Worm (Caenorhabditis elegans) whole organism, L4/young adult: ENCODE measurements around the gene C54C6.5.

Experiments used
- dao-5 ChIP-seq: sonication (generic microtip); optimal IDR thresholded peaks from 2 replicates; lab custom pipeline; 2016; ENCODE audit warnings: missing genotype, missing genetic modification characterization, moderate library complexity, missing compliant biosample characterization
- him-1 ChIP-seq: sonication (generic microtip); optimal IDR thresholded peaks from 2 replicates; lab custom pipeline; 2016; ENCODE audit warnings: missing genotype, missing genetic modification reagents, missing genetic modification characterization, missing compliant biosample characterization

DNA sequence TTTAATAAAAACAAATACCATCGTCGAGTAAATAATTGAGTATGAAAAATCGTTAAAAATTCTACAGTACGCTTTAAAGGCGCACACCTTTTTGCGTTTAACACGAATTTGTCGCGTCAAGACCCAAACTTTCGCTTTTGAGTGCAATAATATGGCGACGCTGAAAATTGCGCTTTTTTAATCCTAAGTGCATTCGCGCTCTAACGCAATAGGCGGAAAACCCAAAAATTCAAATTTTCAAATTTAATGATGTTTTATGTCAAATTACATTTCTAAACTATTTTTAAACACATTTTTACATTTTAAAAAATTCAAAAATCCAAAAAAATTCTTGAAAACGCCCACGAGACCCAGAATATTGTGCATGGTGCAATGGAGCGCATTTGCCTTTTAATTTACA lies 37.8 kb downstream of the C54C6.5 start:
- TF ChIP-seq him-1 (tag; lab: Kevin White, UChicago) (no peak), dao-5 (tag; lab: Kevin White, UChicago) (no peak)
